Worm (Caenorhabditis elegans) whole organism, L3 larva: ENCODE data around the gene F56F10.2.

Source experiments
- fkh-10 ChIP-seq: sonication (generic microtip); optimal IDR thresholded peaks from 2 replicates; lab custom pipeline; 2017; ENCODE audit warnings: missing biosample characterization, missing genetic modification reagents, missing genetic modification characterization
- nhr-237 ChIP-seq: fragments of 150-350 bp; optimal IDR thresholded peaks from 2 replicates; lab custom pipeline; 2014; ENCODE audit warnings: missing biosample characterization, missing genetic modification characterization
- nhr-28 ChIP-seq: fragments of 150-350 bp; optimal IDR thresholded peaks from 2 replicates; lab custom pipeline; 2014; ENCODE audit warnings: missing biosample characterization, missing genetic modification characterization
- sea-2 ChIP-seq: fragments of 150-350 bp; sonication (generic microtip); optimal IDR thresholded peaks from 4 replicates; lab custom pipeline; 2014; ENCODE audit warnings: missing biosample characterization, missing genetic modification reagents, missing genetic modification characterization
- ztf-11 ChIP-seq: fragments of 150-350 bp; optimal IDR thresholded peaks from 2 replicates; lab custom pipeline; 2014; ENCODE audit warnings: missing biosample characterization, missing genetic modification characterization

- TF ChIP-seq nhr-28 (tag; lab: Kevin White, UChicago) = no peak
- TF ChIP-seq fkh-10 (GFP tag; lab: Kevin White, UChicago) = no peak
- TF ChIP-seq ztf-11 = no peak
- no peak for TF ChIP-seq nhr-237
- no peak for TF ChIP-seq sea-2 (GFP tag; lab: Kevin White, UChicago)
These were observed 34.0 kb upstream of the F56F10.2 start, which contains the start of gene daf-3 for ce11 chrX:825375-825774.
